ENCODE assay signal across 1 fruit fly cellular context in the genomic region with DNA sequence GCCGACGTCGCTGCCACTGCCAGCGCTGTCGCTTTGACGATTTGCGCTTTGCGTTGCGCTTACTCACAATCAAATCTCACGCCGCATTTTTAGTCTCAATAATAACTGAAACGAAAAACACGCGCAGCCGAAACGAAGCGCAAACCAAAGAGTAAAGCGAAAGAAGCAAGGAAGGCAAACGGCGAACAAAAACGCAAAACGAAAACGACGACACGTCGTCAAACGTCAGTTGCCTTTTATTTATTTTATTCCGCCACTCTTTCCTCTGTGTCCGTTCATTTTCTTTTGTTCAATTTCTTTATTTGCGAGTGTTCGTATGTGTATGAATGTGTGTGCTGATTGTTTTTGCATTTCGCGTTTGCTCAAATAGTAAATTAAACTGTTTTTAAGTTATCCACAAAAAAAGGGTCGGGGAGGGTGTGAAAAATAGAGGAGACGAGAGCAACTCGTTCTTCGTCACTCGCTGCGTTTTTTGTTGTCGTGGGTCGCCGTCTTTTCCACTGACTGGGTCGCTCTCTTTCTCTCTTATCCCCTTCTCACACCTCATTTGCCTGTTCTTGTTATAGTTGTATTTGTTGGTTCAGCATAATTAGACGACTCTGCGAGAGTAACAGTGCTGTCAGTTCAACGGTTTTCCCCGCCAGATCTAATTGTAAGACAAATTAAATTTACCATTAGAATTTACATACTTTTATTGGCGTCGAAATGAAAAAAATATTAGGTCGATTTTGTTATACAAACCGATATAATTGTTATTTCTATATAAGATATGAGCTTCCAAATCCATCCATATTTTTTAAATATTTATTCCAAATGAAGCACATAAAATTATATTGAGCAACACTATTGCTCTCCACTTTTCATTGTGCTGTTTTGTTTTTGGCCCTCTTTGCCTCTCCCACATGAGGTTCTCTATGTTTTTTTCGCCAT.
TF ChIP-seq lines count a peak whose summit lies in the region.

No protein-coding gene starts in this region.

TF ChIP-seq in whole organism, embryonic, 481 proteins besides CTCF, POLR2A, EP300 and RAD21 (continued from another document and continues in another):
- TF ChIP-seq Usf (GFP tag; optimal IDR thresholded peaks at IDR 0.05; lab: Kevin White, UChicago) (peak; percentile 45), amos (GFP tag; IDR thresholded peaks at IDR 0.05; lab: Robert Waterston, UW; ENCODE audit: partially characterized antibody) (no peak), HLH4C (GFP tag; IDR thresholded peaks at IDR 0.05; lab: Robert Waterston, UW; ENCODE audit: partially characterized antibody) (no peak), CG12769 (tag; optimal IDR thresholded peaks at IDR 0.05; lab: Kevin White, UChicago) (peak; percentile 66), ase (GFP tag; IDR thresholded peaks at IDR 0.05; lab: Robert Waterston, UW) (0 out of 3 replicates have a peak, but pooled peaks have one; percentile 32), ham (GFP tag; IDR thresholded peaks at IDR 0.05; lab: Robert Waterston, UW) (no peak), CG12155 (GFP tag; optimal IDR thresholded peaks at IDR 0.05; lab: Kevin White, UChicago) (peak; percentile 89), Dip2 (GFP tag; IDR thresholded peaks at IDR 0.05; lab: Robert Waterston, UW) (no peak), Myb (GFP tag; optimal IDR thresholded peaks at IDR 0.05; lab: Kevin White, UChicago) (peak; percentile 23), CG11247 (GFP tag; IDR thresholded peaks at IDR 0.05; lab: Robert Waterston, UW) (peak; percentile 66), exex (tag; optimal IDR thresholded peaks at IDR 0.05; lab: Kevin White, UChicago) (peak; percentile 64), HmgD (GFP tag; optimal IDR thresholded peaks at IDR 0.05; lab: Kevin White, UChicago) (no peak), chm (GFP tag; IDR thresholded peaks at IDR 0.05; lab: Robert Waterston, UW) (0 out of 2 replicates have a peak, but pooled peaks have one; percentile 47), CG6765 (GFP tag; optimal IDR thresholded peaks at IDR 0.05; lab: Kevin White, UChicago) (peak; percentile 54), CG4360 (GFP tag; IDR thresholded peaks at IDR 0.05; lab: Robert Waterston, UW) (peak; percentile 44; the same call in 1 of the 2 replicates), Sox100B (GFP tag; optimal IDR thresholded peaks at IDR 0.05; lab: Kevin White, UChicago) (peak; percentile 63), zen (tag; optimal IDR thresholded peaks at IDR 0.05; lab: Kevin White, UChicago) (peak; percentile 69), gfzf (GFP tag; optimal IDR thresholded peaks at IDR 0.05; lab: Kevin White, UChicago) (no peak), CG11504 (tag; optimal IDR thresholded peaks at IDR 0.05; lab: Kevin White, UChicago) (peak; percentile 80), pfk (GFP tag; optimal IDR thresholded peaks at IDR 0.05; lab: Kevin White, UChicago) (no peak), CG2202 (tag; optimal IDR thresholded peaks at IDR 0.05; lab: Kevin White, UChicago) (peak; percentile 38), sima (GFP tag; optimal IDR thresholded peaks at IDR 0.05; lab: Kevin White, UChicago) (no peak), CG18764 (GFP tag; optimal IDR thresholded peaks at IDR 0.05; lab: Kevin White, UChicago) (peak; percentile 30), mirr (GFP tag; optimal IDR thresholded peaks at IDR 0.05; lab: Kevin White, UChicago) (no peak), cwo (GFP tag; optimal IDR thresholded peaks at IDR 0.05; lab: Kevin White, UChicago) (peak; percentile 77), jing (GFP tag; optimal IDR thresholded peaks at IDR 0.05; lab: Kevin White, UChicago) (peak; percentile 11), CG3995 (GFP tag; optimal IDR thresholded peaks at IDR 0.05; lab: Kevin White, UChicago) (peak; percentile 17), tio (GFP tag; optimal IDR thresholded peaks at IDR 0.05; lab: Kevin White, UChicago) (peak; percentile 51), CG4820 (GFP tag; optimal IDR thresholded peaks at IDR 0.05; lab: Kevin White, UChicago) (peak; percentile 55), CG3281 (GFP tag; optimal IDR thresholded peaks at IDR 0.05; lab: Kevin White, UChicago) (peak; percentile 88), Gsc (GFP tag; IDR thresholded peaks at IDR 0.05; lab: Robert Waterston, UW) (no peak), Fer3 (tag; optimal IDR thresholded peaks at IDR 0.05; lab: Kevin White, UChicago) (peak; percentile 82), caup (GFP tag; optimal IDR thresholded peaks at IDR 0.05; lab: Kevin White, UChicago; ENCODE audit: severe bottlenecking) (peak; percentile 82), pnt (GFP tag; optimal IDR thresholded peaks at IDR 0.05; lab: Kevin White, UChicago) (no peak), CG42726 (GFP tag; IDR thresholded peaks at IDR 0.05; lab: Robert Waterston, UW; ENCODE audit: partially characterized antibody) (no peak), sens (GFP tag; lab: Kevin White, UChicago) (peak; percentile 94), CG6683 (GFP tag; optimal IDR thresholded peaks at IDR 0.05; lab: Kevin White, UChicago) (peak; percentile 74), CG7987 (GFP tag; optimal IDR thresholded peaks at IDR 0.05; lab: Kevin White, UChicago) (no peak), stc (GFP tag; IDR thresholded peaks at IDR 0.05; lab: Robert Waterston, UW) (peak; percentile 61), pita (GFP tag; optimal IDR thresholded peaks at IDR 0.05; lab: Kevin White, UChicago) (no peak), sr (GFP tag; IDR thresholded peaks at IDR 0.05; lab: Robert Waterston, UW) (no peak), nom (GFP tag; optimal IDR thresholded peaks at IDR 0.05; lab: Kevin White, UChicago) (peak; percentile 28), fru (optimal IDR thresholded peaks at IDR 0.05; lab: Kevin White, UChicago) (no peak), CG12219 (GFP tag; optimal IDR thresholded peaks at IDR 0.05; lab: Kevin White, UChicago) (peak; percentile 52), CG17829 (tag; optimal IDR thresholded peaks at IDR 0.05; lab: Kevin White, UChicago) (peak; percentile 81), Ets65A (GFP tag; lab: Kevin White, UChicago) (no peak), toy (GFP tag; IDR thresholded peaks at IDR 0.05; lab: Robert Waterston, UW) (peak; percentile 60), ci (GFP tag; IDR thresholded peaks at IDR 0.05; lab: Robert Waterston, UW) (no peak), CG17359 (tag; optimal IDR thresholded peaks at IDR 0.05; lab: Kevin White, UChicago) (peak; percentile 67), CG6854 (GFP tag; optimal IDR thresholded peaks at IDR 0.05; lab: Kevin White, UChicago) (peak; percentile 65), CG12942 (GFP tag; optimal IDR thresholded peaks at IDR 0.05; lab: Kevin White, UChicago) (peak; percentile 37), ewg (GFP tag; optimal IDR thresholded peaks at IDR 0.05; lab: Kevin White, UChicago) (peak; percentile 18), Mad (GFP tag; optimal IDR thresholded peaks at IDR 0.05; lab: Kevin White, UChicago) (no peak), pb (GFP tag; optimal IDR thresholded peaks at IDR 0.05; lab: Kevin White, UChicago) (no peak), dmrt99B (tag; optimal IDR thresholded peaks at IDR 0.05; lab: Kevin White, UChicago) (peak; percentile 78), Mrtf (GFP tag; IDR thresholded peaks at IDR 0.05; lab: Robert Waterston, UW) (peak; percentile 44; the same call in 1 of the 3 replicates), CG9797 (GFP tag; optimal IDR thresholded peaks at IDR 0.05; lab: Kevin White, UChicago) (no peak), Deaf1 (tag; optimal IDR thresholded peaks at IDR 0.05; lab: Kevin White, UChicago) (peak; percentile 60), tap (tag; optimal IDR thresholded peaks at IDR 0.05; lab: Kevin White, UChicago) (peak; percentile 54), Pdp1 (GFP tag; optimal IDR thresholded peaks at IDR 0.05; lab: Kevin White, UChicago) (peak; percentile 45 to 47), shn (GFP tag; optimal IDR thresholded peaks at IDR 0.05; lab: Kevin White, UChicago) (peak; percentile 55), CG4730 (GFP tag; IDR thresholded peaks at IDR 0.05; lab: Robert Waterston, UW) (peak; percentile 10; the same call in 1 of the 2 replicates), unc-4 (GFP tag; IDR thresholded peaks at IDR 0.05; lab: Robert Waterston, UW; ENCODE audit: partially characterized antibody) (no peak), PHDP (tag; optimal IDR thresholded peaks at IDR 0.05; lab: Kevin White, UChicago) (peak; percentile 88), CG5180 (GFP tag; optimal IDR thresholded peaks at IDR 0.05; lab: Kevin White, UChicago) (peak; percentile 64), CG1832 (GFP tag; optimal IDR thresholded peaks at IDR 0.05; lab: Kevin White, UChicago) (no peak), Abd-B (GFP tag; optimal IDR thresholded peaks at IDR 0.05; lab: Kevin White, UChicago) (peak; percentile 46), wor (GFP tag; IDR thresholded peaks at IDR 0.05; lab: Robert Waterston, UW) (no peak), Hmx (GFP tag; optimal IDR thresholded peaks at IDR 0.05; lab: Kevin White, UChicago) (peak; percentile 56), disco-r (GFP tag; optimal IDR thresholded peaks at IDR 0.05; lab: Kevin White, UChicago) (no peak), Elba2 (GFP tag; optimal IDR thresholded peaks at IDR 0.05; lab: Kevin White, UChicago) (no peak), B-H2 (GFP tag; optimal IDR thresholded peaks at IDR 0.05; lab: Kevin White, UChicago) (peak; percentile 77), CG30431 (GFP tag; optimal IDR thresholded peaks at IDR 0.05; lab: Kevin White, UChicago) (no peak), fd3F (GFP tag; optimal IDR thresholded peaks at IDR 0.05; lab: Kevin White, UChicago) (peak; percentile 75), usp (GFP tag; optimal IDR thresholded peaks at IDR 0.05; lab: Kevin White, UChicago) (no peak), hb (GFP tag; IDR thresholded peaks at IDR 0.05; lab: Robert Waterston, UW; ENCODE audit: partially characterized antibody) (no peak), CG9817 (tag; optimal IDR thresholded peaks at IDR 0.05; lab: Kevin White, UChicago) (peak; percentile 75), tx (GFP tag; optimal IDR thresholded peaks at IDR 0.05; lab: Kevin White, UChicago) (no peak), CG31224 (GFP tag; IDR thresholded peaks at IDR 0.05; lab: Robert Waterston, UW) (0 out of 2 replicates have a peak, but pooled peaks have one; percentile 42), CG30403 (GFP tag; optimal IDR thresholded peaks at IDR 0.05; lab: Kevin White, UChicago) (peak; percentile 73), bcd (GFP tag; optimal IDR thresholded peaks at IDR 0.05; lab: Kevin White, UChicago) (peak; percentile 71), yki (optimal IDR thresholded peaks at IDR 0.05; lab: Kevin White, UChicago) (no peak), Awh (GFP tag; IDR thresholded peaks at IDR 0.05; lab: Robert Waterston, UW) (no peak), CG1602 (GFP tag; optimal IDR thresholded peaks at IDR 0.05; lab: Kevin White, UChicago) (peak; percentile 57), MESR4 (GFP tag; optimal IDR thresholded peaks at IDR 0.05; lab: Kevin White, UChicago) (no peak), vfl (GFP tag; optimal IDR thresholded peaks at IDR 0.05; lab: Kevin White, UChicago) (peak; percentile 77), dmrt11E (tag; optimal IDR thresholded peaks at IDR 0.05; lab: Kevin White, UChicago) (peak; percentile 61), CG33557 (GFP tag; optimal IDR thresholded peaks at IDR 0.05; lab: Kevin White, UChicago) (peak; percentile 68), Dp (GFP tag; optimal IDR thresholded peaks at IDR 0.05; lab: Kevin White, UChicago) (no peak), ttk (GFP tag; IDR thresholded peaks at IDR 0.05; lab: Robert Waterston, UW) (peak; percentile 42; the same call in 1 of the 2 replicates), pum (GFP tag; optimal IDR thresholded peaks at IDR 0.05; lab: Kevin White, UChicago) (peak; percentile 22), CrebB (tag; optimal IDR thresholded peaks at IDR 0.05; lab: Kevin White, UChicago) (peak; percentile 54), ash1 (GFP tag; optimal IDR thresholded peaks at IDR 0.05; lab: Kevin White, UChicago) (no peak), her (GFP tag; optimal IDR thresholded peaks at IDR 0.05; lab: Kevin White, UChicago) (peak; percentile 26), tgo (GFP tag; IDR thresholded peaks at IDR 0.05; lab: Robert Waterston, UW) (peak; percentile 57; the same call in 1 of the 3 replicates), gt (GFP tag; IDR thresholded peaks at IDR 0.05; lab: Robert Waterston, UW) (no peak), CG31441 (GFP tag; IDR thresholded peaks at IDR 0.05; lab: Robert Waterston, UW) (peak; percentile 76), D (optimal IDR thresholded peaks at IDR 0.05; lab: Kevin White, UChicago) (no peak), D (GFP tag; optimal IDR thresholded peaks at IDR 0.05; lab: Kevin White, UChicago) (peak; percentile 52), CG3847 (GFP tag; IDR thresholded peaks at IDR 0.05; lab: Robert Waterston, UW) (peak; percentile 69; the same call in 1 of the 2 replicates), Optix (GFP tag; IDR thresholded peaks at IDR 0.05; lab: Robert Waterston, UW) (no peak), Doc2 (GFP tag; IDR thresholded peaks at IDR 0.05; lab: Robert Waterston, UW) (no peak), CG6272 (GFP tag; IDR thresholded peaks at IDR 0.05; lab: Robert Waterston, UW) (peak; percentile 31; the same call in 1 of the 2 replicates), CG31365 (tag; optimal IDR thresholded peaks at IDR 0.05; lab: Kevin White, UChicago) (no peak), Med (GFP tag; lab: Kevin White, UChicago) (peak; percentile 90), NK7.1 (GFP tag; optimal IDR thresholded peaks at IDR 0.05; lab: Kevin White, UChicago) (no peak), Trl (optimal IDR thresholded peaks at IDR 0.05; lab: Kevin White, UChicago) (peak; percentile 65 to 84), Trl (GFP tag; optimal IDR thresholded peaks at IDR 0.05; lab: Kevin White, UChicago) (peak; percentile 53), CG33213 (GFP tag; optimal IDR thresholded peaks at IDR 0.05; lab: Kevin White, UChicago) (peak; percentile 8), CG8944 (GFP tag; optimal IDR thresholded peaks at IDR 0.05; lab: Kevin White, UChicago) (no peak), CG9609 (GFP tag; optimal IDR thresholded peaks at IDR 0.05; lab: Kevin White, UChicago) (no peak), repo (GFP tag; optimal IDR thresholded peaks at IDR 0.05; lab: Kevin White, UChicago) (no peak), CG31388 (GFP tag; optimal IDR thresholded peaks at IDR 0.05; lab: Kevin White, UChicago) (no peak), twi (tag; optimal IDR thresholded peaks at IDR 0.05; lab: Kevin White, UChicago) (peak; percentile 51), klu (GFP tag; IDR thresholded peaks at IDR 0.05; lab: Robert Waterston, UW) (peak; percentile 59), hbn (GFP tag; IDR thresholded peaks at IDR 0.05; lab: Robert Waterston, UW; ENCODE audit: partially characterized antibody) (no peak), CG15601 (tag; optimal IDR thresholded peaks at IDR 0.05; lab: Kevin White, UChicago) (peak; percentile 56), CG14050 (GFP tag; IDR thresholded peaks at IDR 0.05; lab: Robert Waterston, UW) (peak; percentile 34; the same call in 1 of the 3 replicates), slp2 (GFP tag; optimal IDR thresholded peaks at IDR 0.05; lab: Kevin White, UChicago) (peak; percentile 6), CG14667 (GFP tag; IDR thresholded peaks at IDR 0.05; lab: Robert Waterston, UW) (no peak; the same call in 1 of the 2 replicates)
